Worm (Caenorhabditis elegans) whole organism, late embryonic: ENCODE measurements around the gene lin-18.
A peak's percentile ranks its signal among the peaks of the same experiment; 100 is the strongest.

ENCODE experiments used
- C08G9.2 ChIP-seq: sonication (generic microtip); optimal IDR thresholded peaks from 2 replicates; lab custom pipeline; 2016; ENCODE audit warnings: mild to moderate bottlenecking, missing genetic modification characterization, moderate library complexity, missing compliant biosample characterization
- K02D7.2 ChIP-seq: sonication (generic microtip); optimal IDR thresholded peaks from 2 replicates; lab custom pipeline; 2017; ENCODE audit warnings: mild to moderate bottlenecking, missing genetic modification characterization, missing compliant biosample characterization
- K09A11.1 ChIP-seq: sonication (generic microtip); optimal IDR thresholded peaks from 2 replicates; lab custom pipeline; 2017; ENCODE audit warnings: antibody characterized with exemption, mild to moderate bottlenecking, missing genetic modification characterization, missing compliant biosample characterization; ENCODE audit not compliant: insufficient read depth
- Y22D7AL.16 ChIP-seq: sonication (generic microtip); optimal IDR thresholded peaks from 2 replicates; lab custom pipeline; 2016; ENCODE audit warnings: missing genetic modification characterization, missing compliant biosample characterization
- ama-1 ChIP-seq: fragments of 150-350 bp; optimal IDR thresholded peaks from 2 replicates; lab custom pipeline; 2014
- ceh-14 ChIP-seq: sonication (generic microtip); optimal IDR thresholded peaks from 2 replicates; lab custom pipeline; 2016; ENCODE audit warnings: missing genotype, missing genetic modification characterization, missing compliant biosample characterization
- ceh-18 ChIP-seq: sonication (generic microtip); optimal IDR thresholded peaks from 2 replicates; lab custom pipeline; 2016; ENCODE audit warnings: missing genetic modification characterization, missing compliant biosample characterization
- ceh-19 ChIP-seq: fragments of 200-800 bp; sonication (Bioruptor generic); optimal IDR thresholded peaks from 2 replicates; lab custom pipeline; 2018; ENCODE audit warnings: mild to moderate bottlenecking, missing genetic modification characterization, missing compliant biosample characterization
- ceh-2 ChIP-seq: sonication (generic microtip); optimal IDR thresholded peaks from 2 replicates; lab custom pipeline; 2016; ENCODE audit warnings: missing genotype, missing genetic modification characterization, missing compliant biosample characterization
- ceh-22 ChIP-seq: sonication (generic microtip); optimal IDR thresholded peaks from 2 replicates; lab custom pipeline; 2017; ENCODE audit warnings: missing biosample characterization, missing genetic modification characterization
- ceh-24 ChIP-seq: sonication (generic microtip); optimal IDR thresholded peaks from 2 replicates; lab custom pipeline; 2016; ENCODE audit warnings: mild to moderate bottlenecking, missing genetic modification characterization, missing compliant biosample characterization
- ceh-34 ChIP-seq: sonication (generic microtip); optimal IDR thresholded peaks from 2 replicates; lab custom pipeline; 2016; ENCODE audit warnings: mild to moderate bottlenecking, missing genetic modification characterization, missing compliant biosample characterization
- ceh-45 ChIP-seq: fragments of 200-800 bp; sonication (Bioruptor generic); IDR thresholded peaks from 2 replicates; pipeline ENCODE4 v1.3.6; 2022; ENCODE audit warnings: missing genetic modification reagents, missing genetic modification characterization, missing compliant biosample characterization
- ceh-6 ChIP-seq: fragments of 200-800 bp; sonication (Bioruptor generic); optimal IDR thresholded peaks from 2 replicates; lab custom pipeline; 2018; ENCODE audit warnings: mild to moderate bottlenecking, missing genetic modification characterization, missing compliant biosample characterization
- che-1 ChIP-seq: sonication (generic microtip); optimal IDR thresholded peaks from 2 replicates; lab custom pipeline; 2016; ENCODE audit warnings: mild to moderate bottlenecking, missing genetic modification characterization, missing compliant biosample characterization
- dmd-4 ChIP-seq: sonication (generic microtip); optimal IDR thresholded peaks from 2 replicates; lab custom pipeline; 2016; ENCODE audit warnings: borderline replicate concordance, missing genetic modification characterization, missing compliant biosample characterization
- dve-1 ChIP-seq: sonication (generic microtip); optimal IDR thresholded peaks from 2 replicates; lab custom pipeline; 2017; ENCODE audit warnings: antibody characterized with exemption, mild to moderate bottlenecking, missing genetic modification characterization, missing compliant biosample characterization
- elt-4 ChIP-seq: sonication (generic microtip); optimal IDR thresholded peaks from 2 replicates; lab custom pipeline; 2016; ENCODE audit warnings: missing genetic modification characterization, missing compliant biosample characterization
- ets-4 ChIP-seq: sonication (generic microtip); optimal IDR thresholded peaks from 2 replicates; lab custom pipeline; 2016; ENCODE audit warnings: missing genetic modification characterization, missing compliant biosample characterization
- eyg-1 ChIP-seq: sonication (generic microtip); optimal IDR thresholded peaks from 2 replicates; lab custom pipeline; 2016; ENCODE audit warnings: missing genotype, missing genetic modification characterization, missing compliant biosample characterization
- fkh-10 ChIP-seq: fragments of 150-350 bp; optimal IDR thresholded peaks from 2 replicates; lab custom pipeline; 2014; ENCODE audit warnings: missing biosample characterization, missing genetic modification reagents, missing genetic modification characterization
- fkh-6 ChIP-seq: sonication (generic microtip); optimal IDR thresholded peaks from 2 replicates; lab custom pipeline; 2016; ENCODE audit warnings: missing genetic modification characterization, missing compliant biosample characterization
- gmeb-2 ChIP-seq: sonication (generic microtip); optimal IDR thresholded peaks from 2 replicates; lab custom pipeline; 2016; ENCODE audit warnings: missing genetic modification characterization, inconsistent platforms, missing compliant biosample characterization
- hlh-13 ChIP-seq: fragments of 200-800 bp; sonication (Bioruptor generic); optimal IDR thresholded peaks from 2 replicates; lab custom pipeline; 2018; ENCODE audit warnings: mild to moderate bottlenecking, missing genetic modification characterization, missing compliant biosample characterization
- hlh-8 ChIP-seq: sonication (generic microtip); optimal IDR thresholded peaks from 2 replicates; lab custom pipeline; 2016; ENCODE audit warnings: missing genotype, missing genetic modification characterization, missing compliant biosample characterization
- lin-11 ChIP-seq: fragments of 200-800 bp; sonication (Bioruptor generic); optimal IDR thresholded peaks from 2 replicates; lab custom pipeline; 2018; ENCODE audit warnings: mild to moderate bottlenecking, missing genetic modification characterization, missing compliant biosample characterization
- madf-2 ChIP-seq: sonication (generic microtip); optimal IDR thresholded peaks from 2 replicates; lab custom pipeline; 2017; ENCODE audit warnings: missing genetic modification characterization, missing compliant biosample characterization
- mec-3 ChIP-seq: sonication (generic microtip); optimal IDR thresholded peaks from 2 replicates; lab custom pipeline; 2016; ENCODE audit warnings: borderline replicate concordance, missing genetic modification characterization, missing compliant biosample characterization
- nfya-1 ChIP-seq: sonication (generic microtip); optimal IDR thresholded peaks from 2 replicates; lab custom pipeline; 2017; ENCODE audit warnings: missing genetic modification characterization, mild to moderate bottlenecking, missing compliant biosample characterization, antibody characterized with exemption, moderate library complexity
- nhr-11 ChIP-seq: fragments of 150-350 bp; optimal IDR thresholded peaks from 2 replicates; lab custom pipeline; 2014; ENCODE audit warnings: missing biosample characterization, missing genetic modification characterization
- nhr-232 ChIP-seq: sonication (generic microtip); optimal IDR thresholded peaks from 2 replicates; lab custom pipeline; 2016; ENCODE audit warnings: missing genetic modification characterization, missing compliant biosample characterization
- npax-4 ChIP-seq: sonication (generic microtip); optimal IDR thresholded peaks from 2 replicates; lab custom pipeline; 2016; ENCODE audit warnings: missing genetic modification characterization, missing compliant biosample characterization
- pax-1 ChIP-seq: fragments of 150-350 bp; optimal IDR thresholded peaks from 2 replicates; lab custom pipeline; 2014; ENCODE audit warnings: missing biosample characterization, missing genetic modification characterization
- pha-2 ChIP-seq: sonication (generic microtip); optimal IDR thresholded peaks from 2 replicates; lab custom pipeline; 2017; ENCODE audit warnings: mild to moderate bottlenecking, missing genetic modification characterization, missing compliant biosample characterization
- pha-4 ChIP-seq: fragments of 150-350 bp; optimal IDR thresholded peaks from 2 replicates; lab custom pipeline; 2018; ENCODE audit warnings: missing biosample characterization, missing genetic modification reagents, missing genetic modification characterization
- pqm-1 ChIP-seq: sonication (generic microtip); optimal IDR thresholded peaks from 2 replicates; lab custom pipeline; 2016; ENCODE audit warnings: missing genetic modification characterization, missing compliant biosample characterization
- pros-1 ChIP-seq: fragments of 150-350 bp; optimal IDR thresholded peaks from 2 replicates; lab custom pipeline; 2014; ENCODE audit warnings: missing biosample characterization, missing genetic modification reagents, missing genetic modification characterization
- ref-2 ChIP-seq: sonication (generic microtip); optimal IDR thresholded peaks from 2 replicates; lab custom pipeline; 2016; ENCODE audit warnings: missing genetic modification characterization, missing compliant biosample characterization
- rnt-1 ChIP-seq: sonication (generic microtip); optimal IDR thresholded peaks from 2 replicates; lab custom pipeline; 2016; ENCODE audit warnings: missing genetic modification characterization, missing compliant biosample characterization
- sox-2 ChIP-seq: fragments of 200-800 bp; sonication (Bioruptor generic); IDR thresholded peaks from 2 replicates; pipeline ENCODE4 v1.3.6; 2022; ENCODE audit warnings: missing genetic modification reagents, missing genetic modification characterization, missing compliant biosample characterization
- sox-4 ChIP-seq: sonication (generic microtip); optimal IDR thresholded peaks from 2 replicates; lab custom pipeline; 2017; ENCODE audit warnings: mild to moderate bottlenecking, missing genetic modification characterization, inconsistent platforms, missing compliant biosample characterization
- syd-9 ChIP-seq: sonication (generic microtip); optimal IDR thresholded peaks from 2 replicates; lab custom pipeline; 2016; ENCODE audit warnings: mild to moderate bottlenecking, missing genetic modification characterization, moderate library complexity, missing compliant biosample characterization
- tbx-2 ChIP-seq: sonication (generic microtip); optimal IDR thresholded peaks from 2 replicates; lab custom pipeline; 2016; ENCODE audit warnings: missing genetic modification characterization, missing compliant biosample characterization
- tbx-7 ChIP-seq: sonication (generic microtip); optimal IDR thresholded peaks from 2 replicates; lab custom pipeline; 2016; ENCODE audit warnings: missing genotype, missing genetic modification characterization, missing compliant biosample characterization
- ttx-3 ChIP-seq: sonication (generic microtip); optimal IDR thresholded peaks from 2 replicates; lab custom pipeline; 2016; ENCODE audit warnings: missing genetic modification reagents, missing genetic modification characterization, missing compliant biosample characterization
- unc-42 ChIP-seq: sonication (generic microtip); optimal IDR thresholded peaks from 2 replicates; lab custom pipeline; 2016; ENCODE audit warnings: missing genotype, missing genetic modification characterization, missing compliant biosample characterization
- unc-55 ChIP-seq: sonication (generic microtip); optimal IDR thresholded peaks from 2 replicates; lab custom pipeline; 2017; ENCODE audit warnings: missing biosample characterization, missing genetic modification reagents, missing genetic modification characterization
- unc-86 ChIP-seq: sonication (generic microtip); optimal IDR thresholded peaks from 2 replicates; lab custom pipeline; 2016; ENCODE audit warnings: missing genetic modification characterization, missing compliant biosample characterization
- zip-5 ChIP-seq: sonication (generic microtip); optimal IDR thresholded peaks from 2 replicates; lab custom pipeline; 2016; ENCODE audit warnings: missing genetic modification characterization, missing compliant biosample characterization
- ztf-16 ChIP-seq: sonication (generic microtip); optimal IDR thresholded peaks from 2 replicates; lab custom pipeline; 2017; ENCODE audit warnings: missing genetic modification characterization, missing compliant biosample characterization

lin-18 gene

ce11 chrX:3958252-3958651 is at the start of gene lin-18:
TSS of gene lin-18 (plus strand) at chrX:3958552.
- TF ChIP-seq pax-1 (tag; lab: Kevin White, UChicago) (no peak), unc-55 (GFP tag; lab: Kevin White, UChicago) (peak; percentile 11), syd-9 (tag; lab: Kevin White, UChicago) (no peak)
- TF ChIP-seq, all 69 proteins: peak for 1

- TF ChIP-seq ceh-14 (tag; lab: Kevin White, UChicago) (no peak), K02D7.2 (tag; lab: Kevin White, UChicago) (no peak), dmd-4 (tag; lab: Kevin White, UChicago) (no peak), rnt-1 (tag; lab: Kevin White, UChicago) (no peak)
- TF ChIP-seq, all 69 proteins: peak for 0
Observed at ce11 chrX:3911280-3911679, 47.1 kb upstream of the lin-18 start, which contains the start of gene T22B2.5. TSS of gene T22B2.5 (minus strand) at chrX:3911380.

ce11 chrX:3914273-3914672 is 44.1 kb upstream of the lin-18 start:
- TF ChIP-seq ref-2 (tag; lab: Kevin White, UChicago) (peak; percentile 30), ets-4 (tag; lab: Kevin White, UChicago) (no peak), eyg-1 (peak; percentile 40), ceh-2 (tag; lab: Kevin White, UChicago) (no peak), ceh-19 (GFP tag; lab: Kevin White, UChicago) (no peak), ceh-34 (tag; lab: Kevin White, UChicago) (peak; percentile 15), tbx-2 (peak; percentile 11), unc-42 (tag; lab: Kevin White, UChicago) (no peak), unc-86 (tag; lab: Kevin White, UChicago) (no peak), ztf-16 (no peak), sox-2 (GFP tag; lab: Robert Waterston, UW) (no peak), pha-2 (tag; lab: Kevin White, UChicago) (no peak), ama-1 (lab: Kevin White, UChicago) (no peak), gmeb-2 (tag; lab: Kevin White, UChicago) (peak; percentile 38), pros-1 (tag; lab: Kevin White, UChicago) (no peak), che-1 (tag; lab: Kevin White, UChicago) (peak; percentile 58), ttx-3 (tag; lab: Kevin White, UChicago) (peak; percentile 53), pha-4 (tag; lab: Kevin White, UChicago) (no peak), lin-11 (tag; lab: Kevin White, UChicago) (no peak), C08G9.2 (tag; lab: Kevin White, UChicago) (no peak), tbx-7 (tag; lab: Kevin White, UChicago) (no peak), ceh-18 (no peak), pqm-1 (tag; lab: Kevin White, UChicago) (no peak), rnt-1 (tag; lab: Kevin White, UChicago) (peak; percentile 38), dve-1 (tag; lab: Kevin White, UChicago) (no peak), mec-3 (tag; lab: Kevin White, UChicago) (no peak), sox-4 (tag; lab: Kevin White, UChicago) (peak; percentile 0), K09A11.1 (tag; lab: Kevin White, UChicago) (peak; percentile 29), nfya-1 (peak; percentile 11), nhr-232 (tag; lab: Kevin White, UChicago) (peak; percentile 38), elt-4 (tag; lab: Kevin White, UChicago) (no peak), fkh-6 (no peak), ceh-22 (no peak), fkh-10 (no peak), nhr-11 (tag; lab: Kevin White, UChicago) (no peak), ceh-24 (tag; lab: Kevin White, UChicago) (no peak), ceh-45 (GFP tag; lab: Robert Waterston, UW) (no peak), hlh-8 (tag; lab: Kevin White, UChicago) (peak; percentile 14), ceh-14 (tag; lab: Kevin White, UChicago) (no peak), ceh-6 (peak; percentile 74), zip-5 (tag; lab: Kevin White, UChicago) (no peak), Y22D7AL.16 (tag; lab: Kevin White, UChicago) (no peak), hlh-13 (GFP tag; lab: Kevin White, UChicago) (no peak), madf-2 (tag; lab: Kevin White, UChicago) (peak; percentile 43), npax-4 (no peak)
